Fruit fly (Drosophila melanogaster) whole organism, pupa: ENCODE measurements around the gene MED28.

Source experiments
- CG10348 ChIP-seq: fragments of 200-800 bp; sonication (Bioruptor generic); IDR thresholded peaks from 2 replicates; pipeline ENCODE4 v1.3.6; 2022; ENCODE audit warnings: missing biosample characterization, missing genetic modification characterization
- Pif1B ChIP-seq: fragments of 200-800 bp; sonication (Bioruptor generic); optimal IDR thresholded peaks from 3 replicates; lab custom pipeline; 2016; ENCODE audit warnings: missing biosample characterization, missing genetic modification characterization

dm6 chr3R:25466166-25466565 lies 10.6 kb upstream of the MED28 start:
- TF ChIP-seq CG10348 (GFP tag; lab: Robert Waterston, UW), result no peak
- TF ChIP-seq Pif1B, result no peak
